Fruit fly (Drosophila melanogaster): ENCODE results near the gene Herc4.
A peak's percentile ranks its signal among the peaks of the same experiment; 100 is the strongest.

The Herc4 gene

dm6 chr3L:1279685-1280084 lies 33.8 kb upstream of the Herc4 start:
- TF ChIP-seq CG12605 (GFP tag; IDR thresholded peaks at IDR 0.05) (no peak), D1 (tag; optimal IDR thresholded peaks at IDR 0.05) (no peak), CG15710 (tag; optimal IDR thresholded peaks at IDR 0.05) (peak; percentile 48), gl (tag; optimal IDR thresholded peaks at IDR 0.05) (no peak), CG17806 (tag; optimal IDR thresholded peaks at IDR 0.05) (no peak), fd96Ca (GFP tag; IDR thresholded peaks at IDR 0.05) (peak; percentile 42; the same call in 1 of the 3 replicates), CG9948 (tag; optimal IDR thresholded peaks at IDR 0.05) (no peak), Ets98B (GFP tag; IDR thresholded peaks at IDR 0.05) (peak; percentile 33; the same call in 1 of the 2 replicates), CG32121 (GFP tag; IDR thresholded peaks at IDR 0.05) (no peak), Snoo (tag; optimal IDR thresholded peaks at IDR 0.05) (no peak), EcR (GFP tag; optimal IDR thresholded peaks at IDR 0.05) (no peak), CG14655 (GFP tag; optimal IDR thresholded peaks at IDR 0.05) (peak; percentile 3), CG4496 (GFP tag; IDR thresholded peaks at IDR 0.05) (peak; percentile 40; the same call in 1 of the 3 replicates), CG10348 (GFP tag; IDR thresholded peaks at IDR 0.05) (no peak), Pif1B (GFP tag; optimal IDR thresholded peaks at IDR 0.05) (no peak), CG34367 (tag; optimal IDR thresholded peaks at IDR 0.05) (peak; percentile 36), CG13204 (GFP tag; optimal IDR thresholded peaks at IDR 0.05) (no peak), CG8159 (tag; optimal IDR thresholded peaks at IDR 0.05) (peak; percentile 7), CG8301 (tag; optimal IDR thresholded peaks at IDR 0.05) (no peak), Pif1A (GFP tag; optimal IDR thresholded peaks at IDR 0.05) (no peak), rn (GFP tag; IDR thresholded peaks at IDR 0.05) (0 out of 2 replicates have a peak, but pooled peaks have one; percentile 29)

- no peak for TF ChIP-seq CG17806 (tag; optimal IDR thresholded peaks at IDR 0.05)
Measured at dm6 chr3L:1280890-1281622, 32.4 kb upstream of the Herc4 start.

dm6 chr3L:1294835-1295234 lies 18.7 kb upstream of the Herc4 start:
- TF ChIP-seq Snoo (tag; optimal IDR thresholded peaks at IDR 0.05) (no peak), CG34367 (tag; optimal IDR thresholded peaks at IDR 0.05) (no peak), CG12605 (GFP tag; IDR thresholded peaks at IDR 0.05) (no peak), CG9948 (tag; optimal IDR thresholded peaks at IDR 0.05) (no peak), gl (tag; optimal IDR thresholded peaks at IDR 0.05) (no peak), CG8159 (tag; optimal IDR thresholded peaks at IDR 0.05) (no peak), CG4496 (GFP tag; IDR thresholded peaks at IDR 0.05) (no peak), CG10348 (GFP tag; IDR thresholded peaks at IDR 0.05) (no peak), rn (GFP tag; IDR thresholded peaks at IDR 0.05) (no peak), CG13204 (GFP tag; optimal IDR thresholded peaks at IDR 0.05) (no peak), Ets98B (GFP tag; IDR thresholded peaks at IDR 0.05) (no peak), EcR (GFP tag; optimal IDR thresholded peaks at IDR 0.05) (no peak), CG32121 (GFP tag; IDR thresholded peaks at IDR 0.05) (no peak), Pif1B (GFP tag; optimal IDR thresholded peaks at IDR 0.05) (no peak)

- TF ChIP-seq CG32121 (GFP tag; IDR thresholded peaks at IDR 0.05) (peak; percentile 34; the same call in 1 of the 2 replicates), CG4496 (GFP tag; IDR thresholded peaks at IDR 0.05) (0 out of 3 replicates have a peak, but pooled peaks have one; percentile 25), rn (GFP tag; IDR thresholded peaks at IDR 0.05) (no peak), gl (tag; optimal IDR thresholded peaks at IDR 0.05) (no peak), CG12605 (GFP tag; IDR thresholded peaks at IDR 0.05) (no peak), CG15710 (tag; optimal IDR thresholded peaks at IDR 0.05) (no peak), Snoo (tag; optimal IDR thresholded peaks at IDR 0.05) (no peak), Pif1A (GFP tag; optimal IDR thresholded peaks at IDR 0.05) (no peak), CG17806 (tag; optimal IDR thresholded peaks at IDR 0.05) (no peak)
Measured at dm6 chr3L:1295693-1296092, 17.8 kb upstream of the Herc4 start, which contains the start of gene Rabex-5. Gene Rabex-5, plus strand, starts transcription at chr3L:1295913.

- TF ChIP-seq CG10348 (GFP tag; IDR thresholded peaks at IDR 0.05) (no peak), CG4496 (GFP tag; IDR thresholded peaks at IDR 0.05) (peak; percentile 18; the same call in 1 of the 3 replicates), CG14655 (GFP tag; optimal IDR thresholded peaks at IDR 0.05) (no peak), CG8301 (tag; optimal IDR thresholded peaks at IDR 0.05) (no peak), Pif1A (GFP tag; optimal IDR thresholded peaks at IDR 0.05) (no peak), CG34367 (tag; optimal IDR thresholded peaks at IDR 0.05) (no peak), D1 (tag; optimal IDR thresholded peaks at IDR 0.05) (no peak), gl (tag; optimal IDR thresholded peaks at IDR 0.05) (no peak), Snoo (tag; optimal IDR thresholded peaks at IDR 0.05) (no peak), CG15710 (tag; optimal IDR thresholded peaks at IDR 0.05) (no peak), CG13204 (GFP tag; optimal IDR thresholded peaks at IDR 0.05) (no peak), rn (GFP tag; IDR thresholded peaks at IDR 0.05) (no peak), fd96Ca (GFP tag; IDR thresholded peaks at IDR 0.05) (no peak), CG8159 (tag; optimal IDR thresholded peaks at IDR 0.05) (no peak), EcR (GFP tag; optimal IDR thresholded peaks at IDR 0.05) (peak; percentile 21), CG9948 (tag; optimal IDR thresholded peaks at IDR 0.05) (no peak), Pif1B (GFP tag; optimal IDR thresholded peaks at IDR 0.05) (no peak), CG12605 (GFP tag; IDR thresholded peaks at IDR 0.05) (no peak; the same call in 1 of the 2 replicates), CG17806 (tag; optimal IDR thresholded peaks at IDR 0.05) (no peak), Ets98B (GFP tag; IDR thresholded peaks at IDR 0.05) (peak; percentile 36; the same call in 1 of the 2 replicates), CG32121 (GFP tag; IDR thresholded peaks at IDR 0.05) (0 out of 2 replicates have a peak, but pooled peaks have one; percentile 16)
Measured at dm6 chr3L:1298509-1298908, 15.0 kb upstream of the Herc4 start, which contains the start of gene scf. Gene scf, plus strand, starts transcription at chr3L:1298672.
